Worm (Caenorhabditis elegans) whole organism, late embryonic: Measurements from ENCODE around the gene phg-1.

Source experiments
- C38D4.7 ChIP-seq: fragments of 200-800 bp; sonication (Bioruptor generic); optimal IDR thresholded peaks from 2 replicates; lab custom pipeline; 2018; ENCODE audit warnings: mild to moderate bottlenecking, missing genetic modification characterization, moderate library complexity, missing compliant biosample characterization
- ahr-1 ChIP-seq: sonication (generic microtip); optimal IDR thresholded peaks from 2 replicates; lab custom pipeline; 2016; ENCODE audit warnings: missing genetic modification characterization, missing compliant biosample characterization
- ama-1 ChIP-seq: fragments of 150-350 bp; optimal IDR thresholded peaks from 2 replicates; lab custom pipeline; 2014
- ceh-22 ChIP-seq: sonication (generic microtip); optimal IDR thresholded peaks from 2 replicates; lab custom pipeline; 2017; ENCODE audit warnings: missing biosample characterization, missing genetic modification characterization
- pag-3 ChIP-seq: sonication (generic microtip); optimal IDR thresholded peaks from 2 replicates; lab custom pipeline; 2016; ENCODE audit warnings: missing compliant biosample characterization, missing genetic modification characterization, borderline replicate concordance
- pqm-1 ChIP-seq: sonication (generic microtip); optimal IDR thresholded peaks from 2 replicates; lab custom pipeline; 2016; ENCODE audit warnings: missing genetic modification characterization, missing compliant biosample characterization
- syd-9 ChIP-seq: sonication (generic microtip); optimal IDR thresholded peaks from 2 replicates; lab custom pipeline; 2016; ENCODE audit warnings: mild to moderate bottlenecking, missing genetic modification characterization, moderate library complexity, missing compliant biosample characterization
- tbx-2 ChIP-seq: sonication (generic microtip); optimal IDR thresholded peaks from 2 replicates; lab custom pipeline; 2016; ENCODE audit warnings: missing genetic modification characterization, missing compliant biosample characterization
- ttx-3 ChIP-seq: sonication (generic microtip); optimal IDR thresholded peaks from 2 replicates; lab custom pipeline; 2016; ENCODE audit warnings: missing genetic modification reagents, missing genetic modification characterization, missing compliant biosample characterization

DNA sequence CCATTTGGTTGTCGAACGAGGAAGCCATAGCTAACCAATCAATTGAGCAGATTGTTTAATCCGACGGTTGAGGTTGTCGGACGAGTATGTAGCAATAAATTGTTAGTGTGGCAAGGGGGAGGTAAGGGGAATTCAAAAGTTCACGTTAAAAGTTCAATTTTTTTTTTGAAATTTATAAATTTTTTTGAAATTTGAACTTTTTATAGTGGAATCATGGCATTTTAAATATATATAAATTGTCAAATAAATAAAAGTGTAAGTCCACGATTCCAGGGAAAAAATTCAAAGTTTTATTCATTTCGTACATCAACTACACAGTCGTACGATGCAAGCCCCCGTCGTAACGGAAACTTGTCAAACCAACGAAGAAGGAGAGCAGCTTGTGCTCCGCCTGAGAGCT, 29.1 kb upstream of the phg-1 start, which contains the start of the genes ZK945.7 and ZK945.8:
- TF ChIP-seq tbx-2 (tag; lab: Kevin White, UChicago) (no peak), ceh-22 (no peak), syd-9 (tag; lab: Kevin White, UChicago) (no peak), ama-1 (lab: Kevin White, UChicago) (no peak), ttx-3 (tag; lab: Kevin White, UChicago) (no peak), C38D4.7 (no peak), pag-3 (no peak), pqm-1 (no peak), ahr-1 (tag; lab: Kevin White, UChicago) (no peak)
